Worm (Caenorhabditis elegans): ENCODE data around the gene rsks-1.

DNA sequence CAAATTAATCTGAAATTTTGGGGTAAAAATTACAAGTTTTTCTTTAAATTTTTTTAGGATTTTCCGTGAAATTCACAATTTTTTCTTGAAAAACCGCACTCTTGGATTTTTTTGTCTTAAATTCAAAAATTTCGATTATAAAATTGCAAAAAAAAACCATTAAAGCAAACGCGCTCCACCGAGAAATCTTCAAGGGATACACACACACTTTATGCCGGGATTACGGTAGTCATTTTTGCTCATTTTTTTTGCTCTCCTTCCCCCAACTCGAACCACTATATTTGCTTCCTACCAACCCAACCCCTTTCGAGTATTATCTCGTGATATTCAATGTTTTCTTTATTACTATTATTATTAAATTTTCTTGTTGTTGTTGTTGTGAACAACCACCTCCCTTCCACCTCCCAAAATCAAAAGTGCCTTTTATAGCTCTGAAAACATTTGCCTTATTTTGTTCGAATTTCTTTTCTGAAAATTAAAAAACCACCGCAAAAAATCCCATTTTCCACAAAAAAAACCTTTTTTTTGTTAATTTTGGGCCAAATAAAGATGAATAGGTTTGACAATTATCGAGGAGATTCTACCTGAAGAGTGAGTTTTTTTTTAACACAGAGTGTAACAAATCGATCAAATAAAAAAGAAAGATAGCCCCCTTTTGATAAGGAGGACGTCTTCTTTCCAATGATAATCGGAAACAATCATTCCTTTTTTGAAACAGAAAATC, 7.0 kb downstream of the rsks-1 start, which contains the start of gene Y47D3A.32:
- no peak for TF ChIP-seq nhr-12 (tag; optimal IDR thresholded peaks at IDR 0.05)
- no peak for TF ChIP-seq pha-4 (tag; optimal IDR thresholded peaks at IDR 0.05)
- no peak for TF ChIP-seq lin-32 (GFP tag; optimal IDR thresholded peaks at IDR 0.05)
- no peak for TF ChIP-seq ceh-43 (GFP tag; optimal IDR thresholded peaks at IDR 0.05)
- TF ChIP-seq sptf-1 (tag; optimal IDR thresholded peaks at IDR 0.05): no peak
- no peak for TF ChIP-seq ceh-39 (tag; optimal IDR thresholded peaks at IDR 0.05)
- no peak for TF ChIP-seq lsy-2 (tag; optimal IDR thresholded peaks at IDR 0.05)
- no peak for TF ChIP-seq drap-1 (GFP tag; optimal IDR thresholded peaks at IDR 0.05)
- TF ChIP-seq ztf-11 (tag; optimal IDR thresholded peaks at IDR 0.05): no peak
- TF ChIP-seq zip-8 (tag; optimal IDR thresholded peaks at IDR 0.05): no peak
- TF ChIP-seq elt-3 (tag; optimal IDR thresholded peaks at IDR 0.05): no peak
- no peak for TF ChIP-seq mep-1 (tag; optimal IDR thresholded peaks at IDR 0.05)
- no peak for TF ChIP-seq ham-2 (GFP tag; optimal IDR thresholded peaks at IDR 0.05)

All from whole organism, mixed stage, embryonic.